Fruit fly (Drosophila melanogaster) whole organism: ENCODE measurements around the gene ATPsynGL.

Experiments
- CG8478 ChIP-seq: fragments of >200 bp; optimal IDR thresholded peaks from 2 replicates; lab custom pipeline; 2018; ENCODE audit warnings: inconsistent platforms
- EcR ChIP-seq, 2 experiments: fragments of >200 bp; optimal IDR thresholded peaks; 2 replicates each; lab custom pipeline; 2017; ENCODE audit warnings: missing biosample characterization in 2 of 2, missing genetic modification characterization in 2 of 2, missing genetic modification reagents in 2 of 2
- pan ChIP-seq: fragments of >200 bp; optimal IDR thresholded peaks from 2 replicates; lab custom pipeline; 2017
- psq ChIP-seq: fragments of >200 bp; optimal IDR thresholded peaks from 2 replicates; lab custom pipeline; 2017
- usp ChIP-seq: fragments of >200 bp; optimal IDR thresholded peaks from 2 replicates; lab custom pipeline; 2017; ENCODE audit warnings: missing biosample characterization, missing genetic modification characterization, mixed read lengths

DNA sequence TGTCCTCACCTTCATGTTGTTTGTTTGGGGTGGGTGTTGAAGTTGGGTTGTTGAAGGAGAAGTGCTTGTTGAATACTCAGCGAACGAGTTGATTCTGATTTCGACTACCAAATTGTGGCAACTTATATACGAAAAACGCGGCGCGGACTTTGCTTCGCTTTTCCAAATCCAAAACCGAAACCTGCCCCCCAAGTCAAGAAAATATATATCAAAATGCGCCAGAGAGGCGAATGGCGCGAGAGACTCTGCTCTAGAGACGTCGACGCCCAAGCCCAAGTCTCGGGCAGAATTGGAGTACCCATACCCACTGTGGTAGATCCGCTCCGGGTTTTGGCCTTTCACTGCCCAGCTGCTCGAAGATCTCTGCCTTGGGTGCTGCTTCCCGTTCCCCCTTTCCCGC is 2.3 kb upstream of the ATPsynGL start, which contains the start of gene CG7214:
- TF ChIP-seq pan (lab: Kevin White, UChicago) (no peak), CG8478 (lab: Kevin White, UChicago) (no peak), psq (lab: Kevin White, UChicago) (no peak), usp (GFP tag; lab: Kevin White, UChicago) (no peak), EcR (GFP tag; optimal IDR thresholded peaks at IDR 0.05; lab: Kevin White, UChicago) (no peak)
